Fruit fly (Drosophila melanogaster) S2 (cell line): ENCODE measurements around the gene lap.
A peak's percentile ranks its signal among the peaks of the same experiment; 100 is the strongest.

Experiments used
- CG8478 ChIP-seq: fragments of >200 bp; optimal IDR thresholded peaks from 2 replicates; lab custom pipeline; 2018
- CTCF ChIP-seq, 2 experiments: fragments of >200 bp; optimal IDR thresholded peaks; 2 replicates each; lab custom pipeline; 2018

lap gene

dm6 chr3R:7169927-7170326 is 16.9 kb upstream of the lap start:
- TF ChIP-seq CTCF (optimal IDR thresholded peaks at IDR 0.05; lab: Kevin White, UChicago) (no peak), CG8478 (lab: Kevin White, UChicago) (no peak)

- no peak for TF ChIP-seq CTCF (optimal IDR thresholded peaks at IDR 0.05; lab: Kevin White, UChicago)
- TF ChIP-seq CG8478 (lab: Kevin White, UChicago) = no peak
Observed at dm6 chr3R:7171384-7172099, 15.3 kb upstream of the lap start.

- TF ChIP-seq CTCF (optimal IDR thresholded peaks at IDR 0.05; lab: Kevin White, UChicago) (no peak), CG8478 (lab: Kevin White, UChicago) (no peak)
Observed at dm6 chr3R:7172978-7173377, 13.8 kb upstream of the lap start.

DNA sequence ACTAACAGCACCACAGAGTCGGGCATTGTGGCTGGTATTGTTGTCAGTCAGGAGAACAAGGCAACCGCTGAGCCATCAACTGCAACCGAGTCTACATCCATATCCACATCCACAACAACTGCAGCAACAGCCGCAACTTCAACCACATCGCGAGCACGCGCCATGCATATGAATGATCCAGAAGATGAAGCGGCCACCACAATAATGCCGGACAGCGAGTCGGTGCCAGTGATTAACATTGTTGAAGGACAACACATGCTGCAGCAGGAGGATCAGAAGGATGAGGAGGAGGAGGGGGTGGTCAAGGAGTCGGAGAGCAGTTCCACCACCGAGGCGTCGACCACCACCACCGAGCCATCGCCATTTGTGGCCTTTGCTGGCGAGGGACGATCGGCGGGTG is 12.0 kb upstream of the lap start:
- TF ChIP-seq CTCF (optimal IDR thresholded peaks at IDR 0.05; lab: Kevin White, UChicago) = no peak
- no peak for TF ChIP-seq CG8478 (lab: Kevin White, UChicago)

DNA sequence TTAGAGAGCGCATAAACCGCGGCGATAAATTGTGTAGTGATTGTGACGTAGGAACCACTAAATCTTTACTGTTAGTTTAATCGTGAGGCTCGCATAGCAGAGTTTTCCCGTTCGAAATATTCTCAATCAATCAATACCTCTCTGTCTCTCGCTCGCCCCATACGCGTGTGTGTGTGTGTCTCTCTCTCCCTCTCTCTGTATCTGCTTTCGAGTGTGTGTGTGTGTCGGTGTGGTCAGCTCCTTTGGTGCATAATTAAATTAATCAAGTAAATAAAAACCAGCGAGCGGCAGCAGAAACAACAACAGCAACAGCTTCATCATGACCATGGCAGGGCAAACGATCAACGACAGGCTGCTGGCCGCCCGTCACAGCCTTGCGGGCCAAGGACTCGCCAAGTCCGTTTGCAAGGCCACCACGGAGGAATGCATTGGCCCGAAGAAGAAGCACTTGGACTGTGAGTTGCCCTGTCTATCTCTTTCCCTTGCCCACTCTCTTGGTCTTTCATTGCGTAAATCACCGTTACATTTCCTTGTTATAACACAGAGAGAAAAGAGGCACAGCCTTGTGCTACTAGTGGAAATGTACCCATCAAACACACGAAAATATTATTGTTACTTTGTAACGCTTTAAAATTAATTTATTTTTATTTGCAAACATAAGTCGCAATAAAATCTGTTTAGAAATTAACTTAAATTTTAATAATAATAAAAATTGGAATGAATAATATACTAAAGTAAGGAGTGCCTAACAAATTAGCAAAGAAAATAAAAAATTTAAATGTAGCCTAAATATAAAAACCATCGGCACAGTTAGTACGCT is 509 bp downstream of the lap start:
- TF ChIP-seq CG8478 (lab: Kevin White, UChicago) = no peak
- peak in 1 of 2 experiments; percentile 1 for TF ChIP-seq CTCF (optimal IDR thresholded peaks at IDR 0.05; lab: Kevin White, UChicago)

dm6 chr3R:7187989-7188388 is 1.2 kb downstream of the lap start:
- TF ChIP-seq CTCF (optimal IDR thresholded peaks at IDR 0.05; lab: Kevin White, UChicago) (no peak), CG8478 (lab: Kevin White, UChicago) (no peak)

dm6 chr3R:7188697-7189096 is 1.9 kb downstream of the lap start:
- no peak for TF ChIP-seq CG8478 (lab: Kevin White, UChicago)
- TF ChIP-seq CTCF (optimal IDR thresholded peaks at IDR 0.05; lab: Kevin White, UChicago) = no peak

- TF ChIP-seq CG8478 (lab: Kevin White, UChicago) = no peak
- no peak for TF ChIP-seq CTCF (optimal IDR thresholded peaks at IDR 0.05; lab: Kevin White, UChicago)
Observed at dm6 chr3R:7199849-7200248, 13.1 kb downstream of the lap start.

dm6 chr3R:7200670-7201069 is 13.9 kb downstream of the lap start, which contains the start of gene CG14609:
TSS of gene CG14609 (plus strand) at chr3R:7200970.
- TF ChIP-seq CTCF (optimal IDR thresholded peaks at IDR 0.05; lab: Kevin White, UChicago) = no peak

dm6 chr3R:7208331-7208730 is 21.5 kb downstream of the lap start, which contains the start of gene CG1288:
TSS of gene CG1288 (minus strand) at chr3R:7208431.
- TF ChIP-seq CG8478 (lab: Kevin White, UChicago) (no peak), CTCF (optimal IDR thresholded peaks at IDR 0.05; lab: Kevin White, UChicago) (no peak)

- TF ChIP-seq CG8478 (lab: Kevin White, UChicago) (no peak), CTCF (optimal IDR thresholded peaks at IDR 0.05; lab: Kevin White, UChicago) (no peak)
Observed at dm6 chr3R:7216924-7217529, 30.2 kb downstream of the lap start, which contains the start of gene CG14606. TSS of gene CG14606 (minus strand) at chr3R:7217083.

dm6 chr3R:7219605-7220004 is 32.8 kb downstream of the lap start, which contains the start of gene CG14605:
TSS of gene CG14605 (minus strand) at chr3R:7219705.
- TF ChIP-seq CG8478 (lab: Kevin White, UChicago) (no peak), CTCF (optimal IDR thresholded peaks at IDR 0.05; lab: Kevin White, UChicago) (no peak)

DNA sequence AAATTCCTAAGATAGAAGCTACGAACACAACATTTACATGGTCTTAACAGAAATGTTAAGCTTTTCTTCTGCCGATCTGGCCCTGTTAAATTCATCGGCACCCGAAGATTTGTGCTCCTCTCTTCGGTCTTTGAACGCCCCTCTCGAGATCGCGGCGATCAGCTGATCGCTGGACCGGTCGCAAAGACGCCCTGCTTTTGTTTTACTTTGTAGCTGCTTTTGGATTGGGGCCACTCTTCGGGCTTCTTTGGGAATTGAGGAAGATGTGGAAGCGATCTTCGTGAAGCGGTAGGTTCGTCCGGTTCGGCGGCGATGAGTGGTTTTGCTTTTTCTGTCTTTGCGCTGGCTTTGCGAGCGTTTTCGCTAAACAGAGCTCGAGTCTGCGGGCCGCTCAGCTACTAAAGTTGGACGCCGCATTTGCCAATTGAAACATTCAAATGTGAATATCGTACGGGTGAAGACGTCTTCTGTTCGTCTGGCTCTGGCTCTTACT is 37.2 kb downstream of the lap start, which contains the start of gene thw:
Gene thw (plus strand): TSS at position 443 of the 493 bp plus-strand sequence.
- TF ChIP-seq CTCF (optimal IDR thresholded peaks at IDR 0.05; lab: Kevin White, UChicago) (no peak), CG8478 (lab: Kevin White, UChicago) (no peak)

- TF ChIP-seq CG8478 (lab: Kevin White, UChicago) (no peak), CTCF (optimal IDR thresholded peaks at IDR 0.05; lab: Kevin White, UChicago) (no peak)
Observed at dm6 chr3R:7241460-7241859, 54.7 kb downstream of the lap start, which contains the start of gene CG14607. TSS of gene CG14607 (plus strand) at chr3R:7241760.
